Worm (Caenorhabditis elegans) whole organism, L4 larva: Measurements from ENCODE around the gene Y41C4A.21.

Experiments used
- D1046.2 ChIP-seq: fragments of 200-800 bp; sonication (Bioruptor generic); IDR thresholded peaks from 2 replicates; pipeline ENCODE4 v1.3.6; 2022; ENCODE audit warnings: missing genetic modification characterization, missing compliant biosample characterization
- F26F4.8 ChIP-seq: fragments of 200-800 bp; sonication (Bioruptor generic); conservative IDR thresholded peaks from 2 replicates; pipeline ENCODE4 v1.3.6; 2022; ENCODE audit warnings: missing genetic modification characterization, missing compliant biosample characterization
- F44E2.7 ChIP-seq: fragments of 200-800 bp; sonication (Bioruptor generic); IDR thresholded peaks from 2 replicates; pipeline ENCODE4 v2.1.2; 2022; ENCODE audit warnings: missing genetic modification characterization, missing compliant biosample characterization
- F49E8.2 ChIP-seq: sonication (generic microtip); optimal IDR thresholded peaks from 2 replicates; lab custom pipeline; 2016; ENCODE audit warnings: missing compliant biosample characterization, mild to moderate bottlenecking, missing genetic modification characterization, borderline replicate concordance
- T26A8.4 ChIP-seq: fragments of 200-800 bp; sonication (Bioruptor generic); IDR thresholded peaks from 2 replicates; pipeline ENCODE4 v1.3.6; 2022; ENCODE audit warnings: missing genetic modification characterization, missing compliant biosample characterization
- ZK337.2 ChIP-seq: fragments of 200-800 bp; sonication (Bioruptor generic); IDR thresholded peaks from 2 replicates; pipeline ENCODE4 v1.3.6; 2022; ENCODE audit warnings: missing genetic modification reagents, missing genetic modification characterization, missing compliant biosample characterization
- arid-1 ChIP-seq: fragments of 200-800 bp; sonication (Bioruptor generic); conservative IDR thresholded peaks from 2 replicates; pipeline ENCODE4 v1.3.6; 2022; ENCODE audit warnings: missing genetic modification reagents, missing genetic modification characterization, missing compliant biosample characterization
- ceh-28 ChIP-seq: fragments of 150-350 bp; optimal IDR thresholded peaks from 2 replicates; lab custom pipeline; 2014; ENCODE audit warnings: missing biosample characterization, missing genetic modification reagents, missing genetic modification characterization
- ceh-82 ChIP-seq: sonication (generic microtip); optimal IDR thresholded peaks from 2 replicates; lab custom pipeline; 2017; ENCODE audit warnings: missing biosample characterization, missing genetic modification characterization
- cey-2 ChIP-seq: sonication (generic microtip); optimal IDR thresholded peaks from 3 replicates; lab custom pipeline; 2017; ENCODE audit warnings: missing genetic modification characterization, mild to moderate bottlenecking, missing compliant biosample characterization, antibody characterized with exemption, borderline replicate concordance; ENCODE audit not compliant: insufficient read depth
- daf-12 ChIP-seq: fragments of 150-350 bp; optimal IDR thresholded peaks from 2 replicates; lab custom pipeline; 2014; ENCODE audit warnings: missing biosample characterization, missing genetic modification reagents, missing genetic modification characterization
- daf-16 ChIP-seq, 3 experiments: sonication (generic microtip); optimal IDR thresholded peaks; 2 replicates each; lab custom pipeline; 2016 to 2017; ENCODE audit warnings: missing genetic modification characterization in 3 of 3, missing genetic modification reagents in 3 of 3, mild to moderate bottlenecking in 2 of 3, missing compliant biosample characterization in 2 of 3, missing biosample characterization in 1 of 3, moderate library complexity in 1 of 3
- dmd-6 ChIP-seq: fragments of 200-800 bp; sonication (Bioruptor generic); IDR thresholded peaks from 2 replicates; pipeline ENCODE4 v1.3.6; 2022; ENCODE audit warnings: missing genetic modification reagents, missing genetic modification characterization, missing compliant biosample characterization
- dmd-8 ChIP-seq: fragments of 200-800 bp; sonication (Bioruptor generic); IDR thresholded peaks from 2 replicates; pipeline ENCODE4 v1.3.6; 2022; ENCODE audit warnings: missing genetic modification characterization, missing compliant biosample characterization
- dmd-9 ChIP-seq: fragments of 200-800 bp; sonication (Bioruptor generic); IDR thresholded peaks from 2 replicates; pipeline ENCODE4 v1.3.6; 2022; ENCODE audit warnings: missing genetic modification reagents, missing genetic modification characterization, missing compliant biosample characterization
- dpl-1 ChIP-seq: fragments of 150-350 bp; optimal IDR thresholded peaks from 2 replicates; lab custom pipeline; 2014; ENCODE audit warnings: missing biosample characterization, missing genetic modification reagents, missing genetic modification characterization
- dve-1 ChIP-seq: sonication (generic microtip); optimal IDR thresholded peaks from 2 replicates; lab custom pipeline; 2017; ENCODE audit warnings: antibody characterized with exemption, mild to moderate bottlenecking, missing genetic modification characterization, missing compliant biosample characterization; ENCODE audit not compliant: insufficient read depth
- egl-43 ChIP-seq: fragments of 200-800 bp; sonication (Bioruptor generic); IDR thresholded peaks from 2 replicates; pipeline ENCODE4 v1.3.6; 2022; ENCODE audit warnings: missing genetic modification reagents, missing genetic modification characterization, missing compliant biosample characterization
- fkh-10 ChIP-seq: fragments of 150-350 bp; optimal IDR thresholded peaks from 2 replicates; lab custom pipeline; 2014; ENCODE audit warnings: missing biosample characterization, missing genetic modification reagents, missing genetic modification characterization
- fos-1 ChIP-seq: fragments of 150-350 bp; optimal IDR thresholded peaks from 2 replicates; lab custom pipeline; 2014; ENCODE audit warnings: missing biosample characterization, missing genetic modification characterization
- hif-1 ChIP-seq, 2 experiments: sonication (generic microtip); optimal IDR thresholded peaks; 2 replicates each; lab custom pipeline; 2016 to 2017; ENCODE audit warnings: missing compliant biosample characterization in 2 of 2, missing genetic modification characterization in 2 of 2, missing genetic modification reagents in 2 of 2, missing genotype in 2 of 2, mild to moderate bottlenecking in 1 of 2
- hlh-11 ChIP-seq: fragments of 200-800 bp; sonication (Bioruptor generic); optimal IDR thresholded peaks from 2 replicates; lab custom pipeline; 2018; ENCODE audit warnings: mild to moderate bottlenecking, missing genetic modification characterization, missing compliant biosample characterization
- hlh-30 ChIP-seq: sonication (generic microtip); optimal IDR thresholded peaks from 2 replicates; lab custom pipeline; 2017; ENCODE audit warnings: antibody characterized with exemption, mild to moderate bottlenecking, missing genetic modification characterization, missing compliant biosample characterization; ENCODE audit not compliant: insufficient read depth
- hmg-1.1 ChIP-seq: fragments of 200-800 bp; sonication (Bioruptor generic); IDR thresholded peaks from 2 replicates; pipeline ENCODE4 v1.3.6; 2022; ENCODE audit warnings: missing genetic modification reagents, missing genetic modification characterization, missing compliant biosample characterization
- jun-1 ChIP-seq: fragments of 150-350 bp; optimal IDR thresholded peaks from 2 replicates; lab custom pipeline; 2014; ENCODE audit warnings: missing biosample characterization, missing genetic modification reagents, missing genetic modification characterization
- lin-1 ChIP-seq: fragments of 200-800 bp; sonication (Bioruptor generic); IDR thresholded peaks from 2 replicates; pipeline ENCODE4 v1.3.6; 2022; ENCODE audit warnings: missing genetic modification reagents, missing genetic modification characterization, missing compliant biosample characterization
- lin-15B ChIP-seq: fragments of 150-350 bp; sonication (generic microtip); optimal IDR thresholded peaks from 3 replicates; lab custom pipeline; 2014; ENCODE audit warnings: missing biosample characterization, missing genetic modification characterization
- lin-39 ChIP-seq: fragments of 150-350 bp; optimal IDR thresholded peaks from 2 replicates; lab custom pipeline; 2014; ENCODE audit warnings: missing biosample characterization, missing genetic modification reagents, missing genetic modification characterization
- lsy-2 ChIP-seq, 2 experiments: fragments of 150-350 bp in 1 of 2; sonication (generic microtip) in 1 of 2; optimal IDR thresholded peaks; 2 replicates each; lab custom pipeline; 2014 to 2017; ENCODE audit warnings: missing biosample characterization in 2 of 2, missing genetic modification characterization in 2 of 2
- madf-5 ChIP-seq, 2 experiments: fragments of 200-800 bp; sonication (Bioruptor generic); IDR thresholded peaks; 2 replicates each; pipeline ENCODE4 v1.3.6; 2022; ENCODE audit warnings: missing compliant biosample characterization in 2 of 2, missing genetic modification characterization in 2 of 2
- mdl-1 ChIP-seq, 2 experiments: fragments of 150-350 bp in 1 of 2; sonication (generic microtip) in 1 of 2; optimal IDR thresholded peaks; 2 replicates each; lab custom pipeline; 2014 to 2017; ENCODE audit warnings: missing biosample characterization in 2 of 2, missing genetic modification characterization in 2 of 2
- mdt-29 ChIP-seq: fragments of 200-800 bp; sonication (Bioruptor generic); IDR thresholded peaks from 2 replicates; pipeline ENCODE4 v1.3.6; 2022; ENCODE audit warnings: missing genetic modification reagents, missing genetic modification characterization, missing compliant biosample characterization
- nhr-10 ChIP-seq: fragments of 150-350 bp; optimal IDR thresholded peaks from 2 replicates; lab custom pipeline; 2014; ENCODE audit warnings: missing biosample characterization, missing genetic modification characterization
- nhr-111 ChIP-seq: fragments of 200-800 bp; sonication (Bioruptor generic); optimal IDR thresholded peaks from 2 replicates; lab custom pipeline; 2018; ENCODE audit warnings: mild to moderate bottlenecking, missing genetic modification characterization, missing compliant biosample characterization
- nhr-42 ChIP-seq: fragments of 200-800 bp; sonication (Bioruptor generic); IDR thresholded peaks from 2 replicates; pipeline ENCODE4 v1.3.6; 2022; ENCODE audit warnings: missing genetic modification characterization, missing compliant biosample characterization
- nhr-48 ChIP-seq: sonication (generic microtip); optimal IDR thresholded peaks from 2 replicates; lab custom pipeline; 2016; ENCODE audit warnings: mild to moderate bottlenecking, missing genetic modification characterization, missing compliant biosample characterization
- nhr-6 ChIP-seq: fragments of 150-350 bp; optimal IDR thresholded peaks from 2 replicates; lab custom pipeline; 2014; ENCODE audit warnings: missing biosample characterization, missing genetic modification characterization
- pqm-1 ChIP-seq: sonication (generic microtip); optimal IDR thresholded peaks from 2 replicates; lab custom pipeline; 2017; ENCODE audit warnings: missing biosample characterization, missing genetic modification characterization
- rbr-2 ChIP-seq: sonication (generic microtip); optimal IDR thresholded peaks from 2 replicates; lab custom pipeline; 2016; ENCODE audit warnings: missing genotype, missing genetic modification characterization, missing compliant biosample characterization
- saeg-2 ChIP-seq: fragments of 200-800 bp; sonication (Bioruptor generic); IDR thresholded peaks from 2 replicates; pipeline ENCODE4 v1.3.6; 2022; ENCODE audit warnings: missing genetic modification reagents, missing genetic modification characterization, missing compliant biosample characterization
- snpc-4 ChIP-seq: fragments of 150-350 bp; optimal IDR thresholded peaks from 2 replicates; lab custom pipeline; 2014; ENCODE audit warnings: missing biosample characterization, missing genetic modification characterization
- tag-97 ChIP-seq: fragments of 200-800 bp; sonication (Bioruptor generic); IDR thresholded peaks from 2 replicates; pipeline ENCODE4 v1.3.6; 2022; ENCODE audit warnings: missing genetic modification characterization, missing compliant biosample characterization
- tra-1 ChIP-seq: fragments of 200-800 bp; sonication (Bioruptor generic); IDR thresholded peaks from 2 replicates; pipeline ENCODE4 v1.3.6; 2022; ENCODE audit warnings: missing genetic modification reagents, missing genetic modification characterization, missing compliant biosample characterization
- unc-130 ChIP-seq: sonication (generic microtip); optimal IDR thresholded peaks from 2 replicates; lab custom pipeline; 2016; ENCODE audit warnings: missing genetic modification reagents, missing genetic modification characterization, missing compliant biosample characterization
- unc-62 ChIP-seq, 3 experiments: fragments of 150-350 bp in 1 of 3; sonication (generic microtip); optimal IDR thresholded peaks in 2 of 3; peaks in 1 of 3; 1 replicate in 1 of 3; 2 replicates in 2 of 3; lab custom pipeline; 2014 to 2017; ENCODE audit warnings: missing biosample characterization in 3 of 3, missing genetic modification characterization in 3 of 3, missing genetic modification reagents in 3 of 3, missing genotype in 1 of 3
- zag-1 ChIP-seq: fragments of 150-350 bp; optimal IDR thresholded peaks from 2 replicates; lab custom pipeline; 2014; ENCODE audit warnings: missing biosample characterization, missing genetic modification characterization
- zfp-3 ChIP-seq: fragments of 200-800 bp; sonication (Bioruptor generic); conservative IDR thresholded peaks from 2 replicates; pipeline ENCODE4 v1.3.6; 2022; ENCODE audit warnings: missing genetic modification reagents, missing genetic modification characterization, missing compliant biosample characterization
- zip-11 ChIP-seq: fragments of 200-800 bp; sonication (Bioruptor generic); IDR thresholded peaks from 2 replicates; pipeline ENCODE4 v1.3.6; 2022; ENCODE audit warnings: missing genetic modification characterization, missing compliant biosample characterization
- zip-2 ChIP-seq: fragments of 150-350 bp; optimal IDR thresholded peaks from 2 replicates; lab custom pipeline; 2014; ENCODE audit warnings: missing biosample characterization, missing genetic modification characterization

The Y41C4A.21 gene

DNA sequence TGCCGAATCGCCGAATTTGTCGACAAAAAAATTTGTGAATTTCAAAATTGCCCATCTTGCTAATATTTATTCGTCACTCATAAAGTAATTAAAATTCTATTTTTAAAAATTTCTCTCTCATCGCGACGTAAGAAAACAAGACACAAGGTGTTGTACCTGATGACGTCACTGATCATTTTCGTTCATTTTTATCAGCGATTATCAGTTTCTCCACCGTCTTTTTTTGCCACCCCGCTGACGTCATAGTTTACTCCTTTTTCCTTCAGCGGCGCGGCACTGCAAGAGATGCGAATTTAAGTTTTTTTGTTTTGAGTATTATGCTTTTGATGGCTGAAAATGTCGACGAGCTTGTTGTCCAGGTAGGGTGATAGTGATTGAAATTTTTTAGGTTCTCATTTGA, 47.4 kb upstream of the Y41C4A.21 start (continued):
- TF ChIP-seq cey-2 (tag; lab: Kevin White, UChicago) = no peak
- TF ChIP-seq mdl-1 (tag; optimal IDR thresholded peaks at IDR 0.05; lab: Kevin White, UChicago) = peak in 1 of 2 experiments; percentile 25
- peak in 1 of 2 experiments; percentile 37 for TF ChIP-seq lsy-2 (tag; optimal IDR thresholded peaks at IDR 0.05; lab: Kevin White, UChicago)
- TF ChIP-seq nhr-48 (tag; lab: Kevin White, UChicago) = peak; percentile 57
- TF ChIP-seq T26A8.4 (GFP tag; lab: Robert Waterston, UW) = no peak
- no peak for TF ChIP-seq zfp-3 (GFP tag; lab: Robert Waterston, UW)
- TF ChIP-seq daf-16 (GFP tag; optimal IDR thresholded peaks at IDR 0.05; lab: Kevin White, UChicago) = no peak
- peak; percentile 92 for TF ChIP-seq daf-16 (tag; optimal IDR thresholded peaks at IDR 0.05; lab: Kevin White, UChicago)
- no peak for TF ChIP-seq fos-1 (tag; lab: Kevin White, UChicago)
- TF ChIP-seq rbr-2 (tag; lab: Kevin White, UChicago) = no peak
- TF ChIP-seq nhr-42 (GFP tag; lab: Robert Waterston, UW) = no peak
- no peak for TF ChIP-seq fkh-10 (GFP tag; lab: Kevin White, UChicago)
- no peak for TF ChIP-seq F26F4.8 (GFP tag; lab: Robert Waterston, UW)
- TF ChIP-seq lin-39 = no peak
- TF ChIP-seq pqm-1 (tag; lab: Kevin White, UChicago) = peak; percentile 31
- TF ChIP-seq saeg-2 (GFP tag; lab: Robert Waterston, UW) = no peak
- no peak for TF ChIP-seq F44E2.7 (GFP tag; lab: Robert Waterston, UW)
- peak; percentile 85 for TF ChIP-seq hlh-11
- no peak for TF ChIP-seq hmg-1.1 (GFP tag; lab: Robert Waterston, UW)
- no peak for TF ChIP-seq unc-62 (GFP tag; optimal IDR thresholded peaks at IDR 0.05 in 1 of 2; lab: Kevin White, UChicago)
- no peak for TF ChIP-seq unc-62 (tag; optimal IDR thresholded peaks at IDR 0.05; lab: Kevin White, UChicago)
- TF ChIP-seq zip-11 (GFP tag; lab: Robert Waterston, UW) = no peak
- TF ChIP-seq hlh-30 (tag; lab: Kevin White, UChicago) = peak; percentile 41
- no peak for TF ChIP-seq nhr-111 (GFP tag; lab: Kevin White, UChicago)
- peak in 1 of 2 experiments; percentile 20 for TF ChIP-seq hif-1 (tag; optimal IDR thresholded peaks at IDR 0.05; lab: Kevin White, UChicago)
- no peak for TF ChIP-seq zag-1 (tag; lab: Kevin White, UChicago)
- TF ChIP-seq madf-5 (GFP tag; IDR thresholded peaks at IDR 0.05; lab: Robert Waterston, UW) = no peak
- TF ChIP-seq dmd-9 (GFP tag; lab: Robert Waterston, UW) = no peak
- no peak for TF ChIP-seq dmd-8 (GFP tag; lab: Robert Waterston, UW)
- TF ChIP-seq ZK337.2 (GFP tag; lab: Robert Waterston, UW) = no peak
- TF ChIP-seq lin-15B (tag; lab: Kevin White, UChicago) = no peak
- no peak for TF ChIP-seq zip-2 (tag; lab: Kevin White, UChicago)
- TF ChIP-seq, all 104 proteins: peak for 17

DNA sequence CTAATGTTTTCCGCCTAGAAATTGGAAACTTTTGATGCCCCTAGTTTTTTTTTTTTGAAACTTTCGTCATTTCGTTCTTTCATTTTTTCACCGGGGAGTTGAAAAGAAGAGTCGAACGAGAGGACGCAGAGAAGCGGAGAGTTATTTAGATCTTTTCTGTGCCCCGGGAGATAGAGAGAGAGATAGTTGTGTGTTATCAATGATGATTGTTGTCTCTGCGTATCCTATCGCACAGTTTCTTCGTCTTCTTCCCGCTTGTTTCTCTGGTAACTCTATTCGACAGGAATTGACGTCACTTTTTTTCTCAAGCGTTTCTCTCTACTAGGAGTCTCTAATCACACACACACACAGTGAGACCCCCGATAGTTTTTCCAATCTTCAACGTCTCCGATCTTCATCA, 42.9 kb upstream of the Y41C4A.21 start:
- TF ChIP-seq tra-1 (GFP tag; lab: Robert Waterston, UW) (peak; percentile 84), dmd-6 (GFP tag; lab: Robert Waterston, UW) (peak; percentile 88), lin-1 (GFP tag; lab: Robert Waterston, UW) (peak; percentile 70; the same call in 1 of the 2 replicates), unc-130 (GFP tag; lab: Kevin White, UChicago) (no peak), tag-97 (GFP tag; lab: Robert Waterston, UW) (no peak), egl-43 (GFP tag; lab: Robert Waterston, UW) (no peak), nhr-10 (tag; lab: Kevin White, UChicago) (peak; percentile 81), nhr-6 (tag; lab: Kevin White, UChicago) (peak; percentile 45), mdl-1 (tag; optimal IDR thresholded peaks at IDR 0.05; lab: Kevin White, UChicago) (peak in 1 of 2 experiments; percentile 58), F49E8.2 (tag; lab: Kevin White, UChicago) (no peak), mdt-29 (GFP tag; lab: Robert Waterston, UW) (no peak), ceh-28 (tag; lab: Kevin White, UChicago) (no peak), snpc-4 (no peak), madf-5 (GFP tag; IDR thresholded peaks at IDR 0.05; lab: Robert Waterston, UW) (no peak), pqm-1 (tag; lab: Kevin White, UChicago) (peak; percentile 86), D1046.2 (GFP tag; lab: Robert Waterston, UW) (no peak), F26F4.8 (GFP tag; lab: Robert Waterston, UW) (no peak), ceh-82 (no peak), jun-1 (tag; lab: Kevin White, UChicago) (peak; percentile 37), dpl-1 (GFP tag; lab: Kevin White, UChicago) (peak; percentile 42), daf-12 (tag; lab: Kevin White, UChicago) (no peak), arid-1 (no peak; the same call in 1 of the 2 replicates), dve-1 (tag; lab: Kevin White, UChicago) (peak; percentile 96)
